Fruit fly (Drosophila melanogaster) whole organism, embryonic: Measurements from ENCODE around the gene vari.

Source experiments
- CG10654 ChIP-seq: fragments of 200-800 bp; sonication (Bioruptor generic); optimal IDR thresholded peaks from 2 replicates; lab custom pipeline; 2016; ENCODE audit warnings: missing biosample characterization, missing genetic modification characterization
- CG12071 ChIP-seq: fragments of 200-800 bp; sonication (Bioruptor generic); optimal IDR thresholded peaks from 3 replicates; lab custom pipeline; 2018; ENCODE audit warnings: missing biosample characterization, mild to moderate bottlenecking, missing genetic modification characterization
- CG14014 ChIP-seq: fragments of 200-800 bp; sonication (Bioruptor generic); IDR thresholded peaks from 2 replicates; pipeline ENCODE4 v1.3.6; 2022; ENCODE audit warnings: missing biosample characterization, missing genetic modification characterization
- CG1647 ChIP-seq: fragments of 200-800 bp; sonication (Bioruptor generic); optimal IDR thresholded peaks from 3 replicates; lab custom pipeline; 2016; ENCODE audit warnings: missing biosample characterization, missing genetic modification characterization
- CG16863 ChIP-seq: fragments of 200-800 bp; sonication (Bioruptor generic); optimal IDR thresholded peaks from 3 replicates; lab custom pipeline; 2016; ENCODE audit warnings: missing biosample characterization, missing genetic modification characterization
- CG18476 ChIP-seq: fragments of 200-800 bp; sonication (Bioruptor generic); optimal IDR thresholded peaks from 2 replicates; lab custom pipeline; 2016; ENCODE audit warnings: missing biosample characterization, mild to moderate bottlenecking, missing genetic modification characterization
- CG2116 ChIP-seq: fragments of 200-800 bp; sonication (Bioruptor generic); optimal IDR thresholded peaks from 3 replicates; lab custom pipeline; 2018; ENCODE audit warnings: missing biosample characterization, mild to moderate bottlenecking, missing genetic modification characterization
- CG2199 ChIP-seq: fragments of 200-800 bp; sonication (Bioruptor generic); IDR thresholded peaks from 3 replicates; pipeline ENCODE4 v1.3.6; 2022; ENCODE audit warnings: missing biosample characterization, missing genetic modification characterization
- CG32532 ChIP-seq: fragments of 200-800 bp; sonication (Bioruptor generic); IDR thresholded peaks from 2 replicates; pipeline ENCODE4 v1.3.6; 2022; ENCODE audit warnings: missing biosample characterization, missing genetic modification characterization
- CG32767 ChIP-seq: fragments of 200-800 bp; sonication (Bioruptor generic); IDR thresholded peaks from 2 replicates; pipeline ENCODE4 v1.3.6; 2022; ENCODE audit warnings: missing biosample characterization, missing genetic modification characterization
- CG3281 ChIP-seq: fragments of 200-800 bp; sonication (Bioruptor generic); optimal IDR thresholded peaks from 3 replicates; lab custom pipeline; 2017; ENCODE audit warnings: missing biosample characterization, mild to moderate bottlenecking, missing genetic modification characterization
- CG33213 ChIP-seq: fragments of 200-800 bp; sonication (Bioruptor generic); optimal IDR thresholded peaks from 3 replicates; lab custom pipeline; 2016; ENCODE audit warnings: missing biosample characterization, missing genetic modification characterization
- CG4360 ChIP-seq: fragments of 200-800 bp; sonication (Bioruptor generic); IDR thresholded peaks from 2 replicates; pipeline ENCODE4 v1.3.6; 2022; ENCODE audit warnings: missing biosample characterization, missing genetic modification characterization
- CG7839 ChIP-seq: fragments of 200-800 bp; sonication (Bioruptor generic); optimal IDR thresholded peaks from 3 replicates; lab custom pipeline; 2018; ENCODE audit warnings: missing biosample characterization, mild to moderate bottlenecking, missing genetic modification characterization, moderate library complexity
- CG8478 ChIP-seq: fragments of >200 bp; optimal IDR thresholded peaks from 2 replicates; lab custom pipeline; 2018
- CG8944 ChIP-seq: fragments of 200-800 bp; sonication (Bioruptor generic); optimal IDR thresholded peaks from 3 replicates; lab custom pipeline; 2016; ENCODE audit warnings: missing biosample characterization, missing genetic modification characterization
- CkIIα-i1 ChIP-seq: fragments of 200-800 bp; sonication (Bioruptor generic); IDR thresholded peaks from 2 replicates; pipeline ENCODE4 v1.3.6; 2022; ENCODE audit warnings: missing biosample characterization, missing genetic modification characterization
- D ChIP-seq, 2 experiments: fragments of 200-800 bp in 1 of 2; fragments of >200 bp in 1 of 2; sonication (Bioruptor generic) in 1 of 2; optimal IDR thresholded peaks; 2 replicates in 1 of 2; 3 replicates in 1 of 2; lab custom pipeline; 2017; ENCODE audit warnings: mild to moderate bottlenecking in 1 of 2, missing biosample characterization in 1 of 2, missing genetic modification characterization in 1 of 2, missing genetic modification reagents in 1 of 2
- Dfd ChIP-seq, 2 experiments: fragments of >200 bp; optimal IDR thresholded peaks; 2 replicates each; lab custom pipeline; 2017; ENCODE audit warnings: missing biosample characterization in 2 of 2, missing genetic modification characterization in 2 of 2
- Ets97D ChIP-seq: fragments of 200-800 bp; sonication (Bioruptor generic); optimal IDR thresholded peaks from 3 replicates; lab custom pipeline; 2016; ENCODE audit warnings: missing biosample characterization, missing genetic modification characterization
- HHEX ChIP-seq: fragments of 200-800 bp; sonication (Bioruptor generic); optimal IDR thresholded peaks from 3 replicates; lab custom pipeline; 2017; ENCODE audit warnings: missing biosample characterization, mild to moderate bottlenecking, missing genetic modification characterization, missing genetic modification reagents
- HLH4C ChIP-seq: fragments of 200-800 bp; sonication (Bioruptor generic); IDR thresholded peaks from 3 replicates; pipeline ENCODE4 v1.3.6; 2022; ENCODE audit warnings: missing biosample characterization, missing genetic modification characterization; ENCODE audit not compliant: partially characterized antibody
- Hmr ChIP-seq: fragments of 200-800 bp; sonication (Bioruptor generic); optimal IDR thresholded peaks from 3 replicates; lab custom pipeline; 2017; ENCODE audit warnings: mild to moderate bottlenecking, missing biosample characterization, missing genetic modification reagents, missing genetic modification characterization
- Hr51 ChIP-seq, 2 experiments: fragments of 200-800 bp; sonication (Bioruptor generic); optimal IDR thresholded peaks; 2 replicates in 1 of 2; 3 replicates in 1 of 2; lab custom pipeline; 2016 to 2018; ENCODE audit warnings: missing biosample characterization in 2 of 2, missing genetic modification characterization in 2 of 2, mild to moderate bottlenecking in 1 of 2, moderate library complexity in 1 of 2
- NC2β ChIP-seq: fragments of 200-800 bp; sonication (Bioruptor generic); optimal IDR thresholded peaks from 2 replicates; lab custom pipeline; 2016; ENCODE audit warnings: missing biosample characterization, missing genetic modification characterization
- NFAT ChIP-seq: fragments of 200-800 bp; sonication (Bioruptor generic); IDR thresholded peaks from 2 replicates; pipeline ENCODE4 v1.3.6; 2022; ENCODE audit warnings: missing biosample characterization, missing genetic modification characterization
- Nf-YB ChIP-seq: fragments of 200-800 bp; sonication (Bioruptor generic); optimal IDR thresholded peaks from 3 replicates; lab custom pipeline; 2019; ENCODE audit warnings: missing biosample characterization, mild to moderate bottlenecking, missing genetic modification characterization, moderate library complexity
- Ravus ChIP-seq: fragments of 200-800 bp; sonication (Bioruptor generic); IDR thresholded peaks from 2 replicates; pipeline ENCODE4 v1.3.6; 2022; ENCODE audit warnings: missing biosample characterization, missing genetic modification characterization
- Sry-δ ChIP-seq: fragments of 200-800 bp; sonication (Bioruptor generic); optimal IDR thresholded peaks from 2 replicates; lab custom pipeline; 2016; ENCODE audit warnings: missing biosample characterization, missing genetic modification characterization
- Stat92E ChIP-seq, 3 experiments: fragments of >200 bp in 2 of 3; fragments of 200-800 bp in 1 of 3; sonication (Bioruptor generic) in 1 of 3; optimal IDR thresholded peaks; 2 replicates each; lab custom pipeline; 2017 to 2019; ENCODE audit warnings: missing biosample characterization in 3 of 3, missing genetic modification characterization in 3 of 3, mild to moderate bottlenecking in 1 of 3, moderate library complexity in 1 of 3
- Trl ChIP-seq, 3 experiments: fragments of >200 bp in 2 of 3; fragments of 200-800 bp in 1 of 3; sonication (Bioruptor generic) in 1 of 3; optimal IDR thresholded peaks; 2 replicates in 1 of 3; 3 replicates in 2 of 3; lab custom pipeline; 2016 to 2017; ENCODE audit warnings: missing biosample characterization in 1 of 3, missing genetic modification characterization in 1 of 3
- YL-1 ChIP-seq: fragments of 200-800 bp; sonication (Bioruptor generic); optimal IDR thresholded peaks from 3 replicates; lab custom pipeline; 2017; ENCODE audit warnings: missing biosample characterization, mild to moderate bottlenecking, missing genetic modification characterization
- abd-A ChIP-seq: fragments of 200-800 bp; sonication (Bioruptor generic); optimal IDR thresholded peaks from 3 replicates; lab custom pipeline; 2019; ENCODE audit warnings: missing biosample characterization, mild to moderate bottlenecking, missing genetic modification characterization, moderate library complexity
- amos ChIP-seq: fragments of 200-800 bp; sonication (Bioruptor generic); IDR thresholded peaks from 2 replicates; pipeline ENCODE4 v1.3.6; 2022; ENCODE audit warnings: missing biosample characterization, missing genetic modification characterization; ENCODE audit not compliant: partially characterized antibody
- ap ChIP-seq: fragments of 200-800 bp; sonication (Bioruptor generic); IDR thresholded peaks from 2 replicates; pipeline ENCODE4 v1.3.6; 2022; ENCODE audit warnings: missing biosample characterization, missing genetic modification characterization
- cato ChIP-seq: fragments of 200-800 bp; sonication (Bioruptor generic); optimal IDR thresholded peaks from 2 replicates; lab custom pipeline; 2016; ENCODE audit warnings: missing biosample characterization, missing genetic modification characterization, borderline replicate concordance
- ems ChIP-seq: fragments of 200-800 bp; sonication (Bioruptor generic); optimal IDR thresholded peaks from 3 replicates; lab custom pipeline; 2016; ENCODE audit warnings: missing biosample characterization, missing genetic modification characterization
- knrl ChIP-seq: fragments of 200-800 bp; sonication (Bioruptor generic); IDR thresholded peaks from 3 replicates; pipeline ENCODE4 v1.3.6; 2022; ENCODE audit warnings: missing biosample characterization, missing genetic modification characterization; ENCODE audit not compliant: partially characterized antibody
- lab ChIP-seq: fragments of 200-800 bp; sonication (Bioruptor generic); optimal IDR thresholded peaks from 3 replicates; lab custom pipeline; 2017; ENCODE audit warnings: missing biosample characterization, missing genetic modification characterization, mild to moderate bottlenecking, moderate library complexity, missing genetic modification reagents
- otp ChIP-seq: fragments of 200-800 bp; sonication (Bioruptor generic); IDR thresholded peaks from 3 replicates; pipeline ENCODE4, ENCODE4 v1.3.6; 2022; ENCODE audit warnings: missing biosample characterization, missing genetic modification characterization
- sd ChIP-seq: fragments of 200-800 bp; sonication (Bioruptor generic); optimal IDR thresholded peaks from 3 replicates; lab custom pipeline; 2018; ENCODE audit warnings: missing biosample characterization, mild to moderate bottlenecking, missing genetic modification characterization, moderate library complexity
- shn ChIP-seq: fragments of 200-800 bp; sonication (Bioruptor generic); optimal IDR thresholded peaks from 3 replicates; lab custom pipeline; 2016; ENCODE audit warnings: missing biosample characterization, missing genetic modification characterization
- sim ChIP-seq: fragments of 200-800 bp; sonication (Bioruptor generic); IDR thresholded peaks from 2 replicates; pipeline ENCODE4 v1.3.6; 2022; ENCODE audit warnings: missing biosample characterization, missing genetic modification characterization
- toy ChIP-seq: fragments of 200-800 bp; sonication (Bioruptor generic); IDR thresholded peaks from 2 replicates; pipeline ENCODE4 v1.3.6; 2022; ENCODE audit warnings: missing biosample characterization, missing genetic modification characterization
- tx ChIP-seq: fragments of 200-800 bp; sonication (Bioruptor generic); optimal IDR thresholded peaks from 2 replicates; lab custom pipeline; 2016; ENCODE audit warnings: missing biosample characterization, missing genetic modification characterization
- zfh1 ChIP-seq: fragments of 200-800 bp; sonication (Bioruptor generic); IDR thresholded peaks from 3 replicates; pipeline ENCODE4 v1.3.6; 2022; ENCODE audit warnings: missing biosample characterization, missing genetic modification characterization

vari gene

DNA sequence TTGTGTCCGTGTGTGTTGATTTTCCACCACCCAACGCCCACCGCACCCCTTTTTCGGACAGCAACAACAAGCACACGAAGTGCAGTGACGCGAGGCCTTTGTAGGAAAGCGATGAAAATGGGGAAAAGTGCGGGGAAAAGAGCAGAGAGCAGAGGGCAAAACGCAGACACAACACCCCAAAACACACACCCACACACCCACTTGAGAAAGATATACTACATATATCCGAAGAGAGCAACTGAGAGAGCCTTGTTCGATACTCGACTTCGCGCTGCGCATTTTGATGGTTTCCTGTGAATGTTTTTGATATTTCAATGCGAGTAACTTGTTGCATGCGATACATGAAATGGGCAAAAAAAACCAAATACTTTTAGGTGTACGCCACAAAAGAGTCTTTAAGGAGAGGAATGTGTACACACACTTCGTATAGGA lies 6.9 kb upstream of the vari start (continued):
- TF ChIP-seq ap (GFP tag; lab: Robert Waterston, UW), result no peak
- TF ChIP-seq Stat92E (GFP tag; optimal IDR thresholded peaks at IDR 0.05; lab: Kevin White, UChicago), result no peak
- TF ChIP-seq sd (tag; lab: Kevin White, UChicago), result peak; percentile 65
- TF ChIP-seq CG10654 (GFP tag; lab: Kevin White, UChicago), result no peak
- no peak for TF ChIP-seq ems (GFP tag; lab: Kevin White, UChicago)
- TF ChIP-seq CG1647 (GFP tag; lab: Kevin White, UChicago), result no peak
- TF ChIP-seq knrl (GFP tag; lab: Robert Waterston, UW), result no peak
- peak; percentile 45 to 52 for TF ChIP-seq Trl (optimal IDR thresholded peaks at IDR 0.05; lab: Kevin White, UChicago)
- TF ChIP-seq Trl (GFP tag; optimal IDR thresholded peaks at IDR 0.05; lab: Kevin White, UChicago), result no peak
- TF ChIP-seq sim (GFP tag; lab: Robert Waterston, UW), result no peak
- no peak for TF ChIP-seq CG33213 (GFP tag; lab: Kevin White, UChicago)
- no peak for TF ChIP-seq Ets97D (GFP tag; lab: Kevin White, UChicago)
- no peak for TF ChIP-seq Ravus (GFP tag; lab: Robert Waterston, UW)
- peak; percentile 78; the same call in 2 of the 3 replicates for TF ChIP-seq CG2199 (GFP tag; lab: Robert Waterston, UW)
- no peak for TF ChIP-seq CG2116
- TF ChIP-seq zfh1 (GFP tag; lab: Robert Waterston, UW), result no peak
- no peak for TF ChIP-seq CG7839 (tag; lab: Kevin White, UChicago)
- 0 out of 2 replicates have a peak, but pooled peaks have one; percentile 47 for TF ChIP-seq toy (GFP tag; lab: Robert Waterston, UW)
- no peak for TF ChIP-seq Hmr
- TF ChIP-seq CG32532 (GFP tag; lab: Robert Waterston, UW), result peak; percentile 43
- no peak for TF ChIP-seq CG8478 (lab: Kevin White, UChicago)
- no peak for TF ChIP-seq cato
- TF ChIP-seq CG4360 (GFP tag; lab: Robert Waterston, UW), result peak; percentile 63
- no peak for TF ChIP-seq NFAT (GFP tag; lab: Robert Waterston, UW)
- TF ChIP-seq tx (GFP tag; lab: Kevin White, UChicago), result no peak
- TF ChIP-seq HLH4C (GFP tag; lab: Robert Waterston, UW), result 0 out of 3 replicates have a peak, but pooled peaks have one; percentile 29
- TF ChIP-seq shn (GFP tag; lab: Kevin White, UChicago), result no peak
- TF ChIP-seq CkIIα-i1, result no peak
- no peak for TF ChIP-seq Dfd (GFP tag; optimal IDR thresholded peaks at IDR 0.05; lab: Kevin White, UChicago)
- no peak for TF ChIP-seq CG8944 (GFP tag; lab: Kevin White, UChicago)
- TF ChIP-seq Hr51 (GFP tag; optimal IDR thresholded peaks at IDR 0.05; lab: Kevin White, UChicago), result peak in 1 of 2 experiments; percentile 26
- no peak for TF ChIP-seq otp (GFP tag; lab: Robert Waterston, UW)
- TF ChIP-seq HHEX (GFP tag; lab: Kevin White, UChicago), result no peak
- TF ChIP-seq Sry-δ (GFP tag; lab: Kevin White, UChicago), result no peak
- no peak for TF ChIP-seq D (optimal IDR thresholded peaks at IDR 0.05; lab: Kevin White, UChicago)
- no peak for TF ChIP-seq D (GFP tag; optimal IDR thresholded peaks at IDR 0.05; lab: Kevin White, UChicago)
- TF ChIP-seq Nf-YB (GFP tag; lab: Kevin White, UChicago), result no peak
- peak; percentile 80 for TF ChIP-seq abd-A (tag; lab: Kevin White, UChicago)
- 0 out of 2 replicates have a peak, but pooled peaks have one; percentile 27 for TF ChIP-seq amos
- no peak for TF ChIP-seq CG18476 (GFP tag; lab: Kevin White, UChicago)
- no peak for TF ChIP-seq CG3281 (GFP tag; lab: Kevin White, UChicago)
- TF ChIP-seq YL-1 (GFP tag; lab: Kevin White, UChicago), result no peak
- peak; percentile 7 for TF ChIP-seq lab (GFP tag; lab: Kevin White, UChicago)
- TF ChIP-seq NC2β (GFP tag; lab: Kevin White, UChicago), result no peak
- TF ChIP-seq CG14014 (GFP tag; lab: Robert Waterston, UW), result no peak
- 0 out of 2 replicates have a peak, but pooled peaks have one; percentile 5 for TF ChIP-seq CG32767 (GFP tag; lab: Robert Waterston, UW)
- peak; percentile 18 for TF ChIP-seq CG12071 (GFP tag; lab: Kevin White, UChicago)
- no peak for TF ChIP-seq CG16863 (GFP tag; lab: Kevin White, UChicago)
